Fruit fly (Drosophila melanogaster): ENCODE data around the gene CG4829.

Gene CG4829

dm6 chrX:16839905-16840304, 28.4 kb downstream of the CG4829 start:
- peak; percentile 82 for TF ChIP-seq Vsx2 (GFP tag; optimal IDR thresholded peaks at IDR 0.05; ENCODE audit: partially characterized antibody)
- TF ChIP-seq dsf (GFP tag; optimal IDR thresholded peaks at IDR 0.05; ENCODE audit: borderline replicate concordance): no peak
- peak; percentile 58 to 83 for TF ChIP-seq dl (GFP tag; optimal IDR thresholded peaks at IDR 0.05; ENCODE audit: insufficient read depth in 1 of 2, partially characterized antibody in 2 of 2)
- TF ChIP-seq Dif (GFP tag; optimal IDR thresholded peaks at IDR 0.05; ENCODE audit: partially characterized antibody): peak; percentile 98

- TF ChIP-seq tai (GFP tag; optimal IDR thresholded peaks at IDR 0.05): no peak
- TF ChIP-seq pan (optimal IDR thresholded peaks at IDR 0.05): no peak
- no peak for TF ChIP-seq CG32264 (GFP tag; optimal IDR thresholded peaks at IDR 0.05)
- no peak for TF ChIP-seq sage (GFP tag; optimal IDR thresholded peaks at IDR 0.05)
- TF ChIP-seq dmrt93B (GFP tag; optimal IDR thresholded peaks at IDR 0.05): no peak
- no peak for TF ChIP-seq CG9705 (GFP tag; optimal IDR thresholded peaks at IDR 0.05)
- no peak for TF ChIP-seq foxo (GFP tag; optimal IDR thresholded peaks at IDR 0.05)
- no peak for TF ChIP-seq Hr83 (GFP tag; optimal IDR thresholded peaks at IDR 0.05; ENCODE audit: poor library complexity, severe bottlenecking)
- TF ChIP-seq ey (GFP tag; optimal IDR thresholded peaks at IDR 0.05): no peak
- TF ChIP-seq Dif (GFP tag; optimal IDR thresholded peaks at IDR 0.05; ENCODE audit: partially characterized antibody): no peak
- TF ChIP-seq Hr78 (GFP tag; optimal IDR thresholded peaks at IDR 0.05): no peak
- TF ChIP-seq Myc (optimal IDR thresholded peaks at IDR 0.05): no peak
- TF ChIP-seq dl (GFP tag; optimal IDR thresholded peaks at IDR 0.05; ENCODE audit: insufficient read depth in 1 of 2, partially characterized antibody in 2 of 2): no peak
- no peak for TF ChIP-seq CrebA (GFP tag; optimal IDR thresholded peaks at IDR 0.05; ENCODE audit: borderline replicate concordance)
Measured at dm6 chrX:16844295-16844694, 32.8 kb downstream of the CG4829 start, which contains the start of gene RSG7. TSS of gene RSG7 (minus strand) at chrX:16844433.

dm6 chrX:16846575-16846974, 35.1 kb downstream of the CG4829 start:
- TF ChIP-seq Mio (GFP tag; optimal IDR thresholded peaks at IDR 0.05) (no peak), brk (GFP tag; optimal IDR thresholded peaks at IDR 0.05) (no peak), dl (GFP tag; optimal IDR thresholded peaks at IDR 0.05; ENCODE audit: insufficient read depth in 1 of 2, partially characterized antibody in 2 of 2) (no peak), foxo (GFP tag; optimal IDR thresholded peaks at IDR 0.05) (no peak), Vsx2 (GFP tag; optimal IDR thresholded peaks at IDR 0.05; ENCODE audit: partially characterized antibody) (no peak), jim (GFP tag; optimal IDR thresholded peaks at IDR 0.05) (no peak), GATAd (GFP tag; optimal IDR thresholded peaks at IDR 0.05) (no peak), pan (optimal IDR thresholded peaks at IDR 0.05) (no peak), Jra (GFP tag; optimal IDR thresholded peaks at IDR 0.05) (no peak), Hr83 (GFP tag; optimal IDR thresholded peaks at IDR 0.05; ENCODE audit: poor library complexity, severe bottlenecking) (no peak), CG32264 (GFP tag; optimal IDR thresholded peaks at IDR 0.05) (no peak), woc (GFP tag; optimal IDR thresholded peaks at IDR 0.05) (no peak), Myc (optimal IDR thresholded peaks at IDR 0.05) (no peak), tai (GFP tag; optimal IDR thresholded peaks at IDR 0.05) (no peak), Abd-B (GFP tag; optimal IDR thresholded peaks at IDR 0.05) (no peak), Hr78 (GFP tag; optimal IDR thresholded peaks at IDR 0.05) (no peak), lola (GFP tag; optimal IDR thresholded peaks at IDR 0.05) (no peak)

- TF ChIP-seq GATAd (GFP tag; optimal IDR thresholded peaks at IDR 0.05): no peak
- TF ChIP-seq OdsH (GFP tag; optimal IDR thresholded peaks at IDR 0.05): no peak
- TF ChIP-seq ey (GFP tag; optimal IDR thresholded peaks at IDR 0.05): no peak
- TF ChIP-seq Hr78 (GFP tag; optimal IDR thresholded peaks at IDR 0.05): no peak
- no peak for TF ChIP-seq dmrt93B (GFP tag; optimal IDR thresholded peaks at IDR 0.05)
- no peak for TF ChIP-seq Jra (GFP tag; optimal IDR thresholded peaks at IDR 0.05)
- TF ChIP-seq h (GFP tag; optimal IDR thresholded peaks at IDR 0.05): no peak
- no peak for TF ChIP-seq Dif (GFP tag; optimal IDR thresholded peaks at IDR 0.05; ENCODE audit: partially characterized antibody)
- no peak for TF ChIP-seq br (GFP tag; optimal IDR thresholded peaks at IDR 0.05)
- no peak for TF ChIP-seq sv (GFP tag; optimal IDR thresholded peaks at IDR 0.05)
- no peak for TF ChIP-seq Hnf4 (GFP tag; optimal IDR thresholded peaks at IDR 0.05)
- no peak for TF ChIP-seq psq (GFP tag; optimal IDR thresholded peaks at IDR 0.05)
- no peak for TF ChIP-seq rgr (GFP tag; optimal IDR thresholded peaks at IDR 0.05)
Measured at dm6 chrX:16848978-16849377, 37.5 kb downstream of the CG4829 start.

dm6 chrX:16849517-16849916, 38.0 kb downstream of the CG4829 start:
- peak; percentile 35 for TF ChIP-seq Dfd (GFP tag; optimal IDR thresholded peaks at IDR 0.05)
- no peak for TF ChIP-seq sage (GFP tag; optimal IDR thresholded peaks at IDR 0.05)
